Worm (Caenorhabditis elegans) whole organism, L1 larva: ENCODE results near the gene F33C8.2.

Experiments used
- C16A3.4 ChIP-seq: fragments of 150-350 bp; optimal IDR thresholded peaks from 2 replicates; lab custom pipeline; 2014; ENCODE audit warnings: missing biosample characterization, missing genetic modification characterization
- F16B12.6 ChIP-seq: fragments of 150-350 bp; optimal IDR thresholded peaks from 2 replicates; lab custom pipeline; 2014; ENCODE audit warnings: missing biosample characterization, missing genetic modification characterization
- aha-1 ChIP-seq: fragments of 150-350 bp; optimal IDR thresholded peaks from 2 replicates; lab custom pipeline; 2014; ENCODE audit warnings: missing biosample characterization, missing genetic modification characterization
- alr-1 ChIP-seq: fragments of 200-800 bp; sonication (Bioruptor generic); optimal IDR thresholded peaks from 2 replicates; lab custom pipeline; 2018; ENCODE audit warnings: borderline replicate concordance, mild to moderate bottlenecking, missing genetic modification characterization, missing compliant biosample characterization
- aly-2 ChIP-seq: fragments of 150-350 bp; optimal IDR thresholded peaks from 2 replicates; lab custom pipeline; 2014; ENCODE audit warnings: missing biosample characterization, missing genetic modification characterization
- ceh-63 ChIP-seq: fragments of 200-800 bp; sonication (Bioruptor generic); optimal IDR thresholded peaks from 2 replicates; lab custom pipeline; 2018; ENCODE audit warnings: mild to moderate bottlenecking, missing genetic modification characterization, missing compliant biosample characterization
- ceh-8 ChIP-seq: fragments of 200-800 bp; sonication (Bioruptor generic); optimal IDR thresholded peaks from 2 replicates; lab custom pipeline; 2018; ENCODE audit warnings: mild to moderate bottlenecking, missing genetic modification characterization, moderate library complexity, missing compliant biosample characterization
- ceh-82 ChIP-seq, 3 experiments: fragments of 150-350 bp in 1 of 3; sonication (generic microtip) in 2 of 3; optimal IDR thresholded peaks; 2 replicates each; lab custom pipeline; 2014 to 2017; ENCODE audit warnings: missing biosample characterization in 3 of 3, missing genetic modification characterization in 3 of 3
- ces-1 ChIP-seq: fragments of 150-350 bp; optimal IDR thresholded peaks from 2 replicates; lab custom pipeline; 2014; ENCODE audit warnings: missing biosample characterization, missing genetic modification reagents, missing genetic modification characterization
- dsc-1 ChIP-seq: sonication (generic microtip); optimal IDR thresholded peaks from 2 replicates; lab custom pipeline; 2016; ENCODE audit warnings: mild to moderate bottlenecking, missing genetic modification characterization, missing compliant biosample characterization
- efl-1 ChIP-seq, 4 experiments: fragments of 150-350 bp; optimal IDR thresholded peaks in 3 of 4; peaks in 1 of 4; 1 replicate in 1 of 4; 2 replicates in 3 of 4; lab custom pipeline; 2014; ENCODE audit warnings: missing biosample characterization in 2 of 4, missing genetic modification characterization in 2 of 4, missing genetic modification reagents in 2 of 4
- egl-13 ChIP-seq: sonication (generic microtip); optimal IDR thresholded peaks from 2 replicates; lab custom pipeline; 2016; ENCODE audit warnings: missing genotype, missing genetic modification reagents, missing genetic modification characterization, missing compliant biosample characterization
- egl-27 ChIP-seq, 2 experiments: fragments of 150-350 bp in 1 of 2; sonication (generic microtip); optimal IDR thresholded peaks; 3 replicates each; lab custom pipeline; 2017 to 2018; ENCODE audit warnings: missing biosample characterization in 2 of 2, missing genetic modification characterization in 2 of 2, missing genetic modification reagents in 2 of 2
- fkh-10 ChIP-seq: sonication (generic microtip); optimal IDR thresholded peaks from 2 replicates; lab custom pipeline; 2017; ENCODE audit warnings: missing biosample characterization, missing genetic modification reagents, missing genetic modification characterization
- fkh-4 ChIP-seq: sonication (generic microtip); optimal IDR thresholded peaks from 2 replicates; lab custom pipeline; 2016; ENCODE audit warnings: missing compliant biosample characterization, missing genetic modification characterization, borderline replicate concordance
- hlh-17 ChIP-seq: fragments of 200-800 bp; sonication (Bioruptor generic); optimal IDR thresholded peaks from 2 replicates; lab custom pipeline; 2018; ENCODE audit warnings: missing genetic modification characterization, mild to moderate bottlenecking, missing compliant biosample characterization, moderate library complexity, borderline replicate concordance
- hlh-4 ChIP-seq: sonication (generic microtip); optimal IDR thresholded peaks from 2 replicates; lab custom pipeline; 2016; ENCODE audit warnings: mild to moderate bottlenecking, missing genetic modification characterization, missing compliant biosample characterization
- isw-1 ChIP-seq: fragments of 200-800 bp; sonication (Bioruptor generic); IDR thresholded peaks from 2 replicates; pipeline ENCODE4 v1.3.6; 2022; ENCODE audit warnings: missing genetic modification characterization, missing compliant biosample characterization
- lin-15B ChIP-seq: fragments of 150-350 bp; sonication (generic microtip); optimal IDR thresholded peaks from 3 replicates; lab custom pipeline; 2014; ENCODE audit warnings: missing biosample characterization, missing genetic modification characterization
- lin-35 ChIP-seq, 2 experiments: fragments of 150-350 bp; optimal IDR thresholded peaks; 2 replicates each; lab custom pipeline; 2014; ENCODE audit warnings: missing biosample characterization in 2 of 2, missing genetic modification characterization in 2 of 2, missing genetic modification reagents in 2 of 2
- lin-39 ChIP-seq: fragments of 150-350 bp; optimal IDR thresholded peaks from 2 replicates; lab custom pipeline; 2014; ENCODE audit warnings: missing biosample characterization, missing genetic modification reagents, missing genetic modification characterization
- mab-9 ChIP-seq: fragments of 200-800 bp; sonication (Bioruptor generic); IDR thresholded peaks from 2 replicates; pipeline ENCODE4 v1.3.6; 2022; ENCODE audit warnings: missing genetic modification reagents, missing genetic modification characterization, missing compliant biosample characterization
- mdl-1 ChIP-seq, 2 experiments: fragments of 150-350 bp; optimal IDR thresholded peaks; 2 replicates each; lab custom pipeline; 2014 to 2017; ENCODE audit warnings: missing biosample characterization in 2 of 2, missing genetic modification characterization in 2 of 2, inconsistent platforms in 1 of 2
- mep-1 ChIP-seq: fragments of 150-350 bp; optimal IDR thresholded peaks from 2 replicates; lab custom pipeline; 2014; ENCODE audit warnings: missing biosample characterization, missing genetic modification characterization
- nhr-12 ChIP-seq: sonication (generic microtip); optimal IDR thresholded peaks from 2 replicates; lab custom pipeline; 2017; ENCODE audit warnings: missing biosample characterization, missing genetic modification characterization
- nhr-19 ChIP-seq: fragments of 200-800 bp; sonication (Bioruptor generic); conservative IDR thresholded peaks from 2 replicates; pipeline ENCODE4 v1.3.6; 2022; ENCODE audit warnings: missing genetic modification characterization, missing compliant biosample characterization
- nhr-28 ChIP-seq: fragments of 150-350 bp; optimal IDR thresholded peaks from 2 replicates; lab custom pipeline; 2014; ENCODE audit warnings: missing biosample characterization, missing genetic modification characterization
- nhr-71 ChIP-seq: sonication (generic microtip); optimal IDR thresholded peaks from 2 replicates; lab custom pipeline; 2016; ENCODE audit warnings: mild to moderate bottlenecking, missing genetic modification characterization, moderate library complexity, missing compliant biosample characterization
- nhr-76 ChIP-seq: sonication (generic microtip); optimal IDR thresholded peaks from 2 replicates; lab custom pipeline; 2017; ENCODE audit warnings: missing biosample characterization, missing genetic modification characterization
- nhr-84 ChIP-seq: sonication (generic microtip); optimal IDR thresholded peaks from 2 replicates; lab custom pipeline; 2017; ENCODE audit warnings: missing biosample characterization, missing genetic modification characterization
- nhr-90 ChIP-seq: sonication (generic microtip); optimal IDR thresholded peaks from 2 replicates; lab custom pipeline; 2016; ENCODE audit warnings: mild to moderate bottlenecking, missing genetic modification characterization, missing compliant biosample characterization; ENCODE audit not compliant: poor library complexity
- pag-3 ChIP-seq: sonication (generic microtip); optimal IDR thresholded peaks from 2 replicates; lab custom pipeline; 2017; ENCODE audit warnings: missing genetic modification characterization, mild to moderate bottlenecking, missing compliant biosample characterization, antibody characterized with exemption, borderline replicate concordance; ENCODE audit not compliant: insufficient read depth
- pqm-1 ChIP-seq: sonication (generic microtip); optimal IDR thresholded peaks from 3 replicates; lab custom pipeline; 2017; ENCODE audit warnings: missing biosample characterization, missing genetic modification characterization
- snpc-4 ChIP-seq: fragments of 150-350 bp; optimal IDR thresholded peaks from 2 replicates; lab custom pipeline; 2014; ENCODE audit warnings: missing biosample characterization, missing genetic modification characterization
- sox-4 ChIP-seq: sonication (generic microtip); optimal IDR thresholded peaks from 2 replicates; lab custom pipeline; 2016; ENCODE audit warnings: missing genetic modification characterization, missing compliant biosample characterization
- sptf-1 ChIP-seq: fragments of 150-350 bp; optimal IDR thresholded peaks from 2 replicates; lab custom pipeline; 2014; ENCODE audit warnings: missing biosample characterization, missing genetic modification characterization
- sup-37 ChIP-seq: fragments of 200-800 bp; sonication (Bioruptor generic); optimal IDR thresholded peaks from 2 replicates; lab custom pipeline; 2018; ENCODE audit warnings: mild to moderate bottlenecking, missing genetic modification characterization, missing compliant biosample characterization
- swsn-7 ChIP-seq: sonication (generic microtip); optimal IDR thresholded peaks from 2 replicates; lab custom pipeline; 2016; ENCODE audit warnings: missing genetic modification characterization, missing compliant biosample characterization
- tbx-2 ChIP-seq: sonication (generic microtip); optimal IDR thresholded peaks from 2 replicates; lab custom pipeline; 2016; ENCODE audit warnings: missing genetic modification characterization, missing compliant biosample characterization
- tlp-1 ChIP-seq: fragments of 150-350 bp; optimal IDR thresholded peaks from 2 replicates; lab custom pipeline; 2014; ENCODE audit warnings: missing biosample characterization, missing genetic modification characterization
- unc-130 ChIP-seq: fragments of 150-350 bp; optimal IDR thresholded peaks from 2 replicates; lab custom pipeline; 2017; ENCODE audit warnings: missing biosample characterization, missing genetic modification characterization, inconsistent platforms
- unc-98 ChIP-seq: fragments of 200-800 bp; sonication (Bioruptor generic); IDR thresholded peaks from 2 replicates; pipeline ENCODE4 v1.3.6; 2022; ENCODE audit warnings: missing genetic modification characterization, missing compliant biosample characterization
- xbp-1 ChIP-seq: sonication (generic microtip); optimal IDR thresholded peaks from 2 replicates; lab custom pipeline; 2016; ENCODE audit warnings: missing genetic modification characterization, missing compliant biosample characterization
- zip-4 ChIP-seq: fragments of 200-800 bp; sonication (Bioruptor generic); optimal IDR thresholded peaks from 2 replicates; lab custom pipeline; 2018; ENCODE audit warnings: mild to moderate bottlenecking, missing genetic modification characterization, moderate library complexity, missing compliant biosample characterization
- ztf-11 ChIP-seq, 2 experiments: sonication (generic microtip); optimal IDR thresholded peaks; 2 replicates each; lab custom pipeline; 2016 to 2017; ENCODE audit warnings: missing genetic modification characterization in 2 of 2, missing biosample characterization in 1 of 2, missing compliant biosample characterization in 1 of 2

F33C8.2 gene

ce11 chrX:14753514-14754076 lies 32.4 kb downstream of the F33C8.2 start, which contains the start of gene sucl-1 (continued):
- peak; percentile 84 for TF ChIP-seq C16A3.4 (tag; lab: Kevin White, UChicago)
- no peak for TF ChIP-seq aha-1 (tag; lab: Kevin White, UChicago)
- no peak for TF ChIP-seq hlh-17 (GFP tag; lab: Kevin White, UChicago)
- peak; percentile 46 for TF ChIP-seq fkh-10
- no peak for TF ChIP-seq nhr-28 (tag; lab: Kevin White, UChicago)
- TF ChIP-seq zip-4 = no peak
- peak in 1 of 2 experiments; percentile 55 for TF ChIP-seq egl-27 (tag; optimal IDR thresholded peaks at IDR 0.05; lab: Kevin White, UChicago)
- peak; percentile 39 for TF ChIP-seq unc-130 (tag; lab: Kevin White, UChicago)
- TF ChIP-seq egl-13 (tag; lab: Kevin White, UChicago) = peak; percentile 36
- TF ChIP-seq lin-39 (tag; lab: Kevin White, UChicago) = no peak
- peak; percentile 78 for TF ChIP-seq swsn-7 (tag; lab: Kevin White, UChicago)
- TF ChIP-seq nhr-76 (tag; lab: Kevin White, UChicago) = no peak
- peak in 1 of 2 experiments; percentile 87 for TF ChIP-seq mdl-1 (tag; optimal IDR thresholded peaks at IDR 0.05; lab: Kevin White, UChicago)
- TF ChIP-seq sptf-1 (tag; lab: Kevin White, UChicago) = no peak
- TF ChIP-seq mab-9 = 0 out of 2 replicates have a peak, but pooled peaks have one; percentile 13
- TF ChIP-seq ceh-82 (tag; optimal IDR thresholded peaks at IDR 0.05; lab: Kevin White, UChicago) = peak; percentile 62 to 94 (median 69)
- TF ChIP-seq aly-2 = peak; percentile 5
- TF ChIP-seq lin-35 (GFP tag; optimal IDR thresholded peaks at IDR 0.05; lab: Kevin White, UChicago) = peak; percentile 66 to 74
- TF ChIP-seq hlh-4 (tag; lab: Kevin White, UChicago) = no peak
- peak; percentile 69 for TF ChIP-seq snpc-4 (tag; lab: Kevin White, UChicago)
- TF ChIP-seq tbx-2 (tag; lab: Kevin White, UChicago) = peak; percentile 75
- TF ChIP-seq nhr-19 (GFP tag; lab: Robert Waterston, UW) = peak; percentile 81
- peak; percentile 52 for TF ChIP-seq F16B12.6 (tag; lab: Kevin White, UChicago)
- TF ChIP-seq efl-1 (optimal IDR thresholded peaks at IDR 0.05; lab: Kevin White, UChicago) = peak; percentile 57 to 67
- peak; percentile 25 to 73 for TF ChIP-seq efl-1 (GFP tag; optimal IDR thresholded peaks at IDR 0.05 in 1 of 2; lab: Kevin White, UChicago)
- no peak for TF ChIP-seq nhr-12
- no peak for TF ChIP-seq tlp-1
- peak; percentile 42 for TF ChIP-seq pag-3 (tag; lab: Kevin White, UChicago)
- TF ChIP-seq ztf-11 (tag; optimal IDR thresholded peaks at IDR 0.05; lab: Kevin White, UChicago) = no peak
- TF ChIP-seq lin-15B (tag; lab: Kevin White, UChicago) = peak; percentile 28
- peak; percentile 51 for TF ChIP-seq nhr-90 (tag; lab: Kevin White, UChicago)
- no peak for TF ChIP-seq sox-4
- peak; percentile 90 for TF ChIP-seq nhr-71
- peak; percentile 35 for TF ChIP-seq isw-1
- TF ChIP-seq ceh-8 (GFP tag; lab: Kevin White, UChicago) = peak; percentile 31
- no peak for TF ChIP-seq ceh-63 (GFP tag; lab: Kevin White, UChicago)
- TF ChIP-seq nhr-84 (tag; lab: Kevin White, UChicago) = no peak
- no peak for TF ChIP-seq alr-1 (tag; lab: Kevin White, UChicago)
- TF ChIP-seq xbp-1 = peak; percentile 71
- no peak for TF ChIP-seq ces-1 (GFP tag; lab: Kevin White, UChicago)
- peak; percentile 67 for TF ChIP-seq dsc-1 (tag; lab: Kevin White, UChicago)
- TF ChIP-seq fkh-4 = no peak
- peak; percentile 32 for TF ChIP-seq sup-37 (GFP tag; lab: Kevin White, UChicago)
- no peak for TF ChIP-seq unc-98 (GFP tag; lab: Robert Waterston, UW)
- TF ChIP-seq mep-1 (tag; lab: Kevin White, UChicago) = peak; percentile 88
- TF ChIP-seq pqm-1 (tag; lab: Kevin White, UChicago) = no peak
